Worm (Caenorhabditis elegans) whole organism, young adult: Measurements from ENCODE around the gene bus-18.

Source experiments
- B0336.3 ChIP-seq: fragments of 200-800 bp; sonication (Bioruptor generic); IDR thresholded peaks from 2 replicates; pipeline ENCODE4 v1.3.6; 2022; ENCODE audit warnings: missing genetic modification characterization, missing compliant biosample characterization
- F22D6.2 ChIP-seq: sonication (generic microtip); optimal IDR thresholded peaks from 2 replicates; lab custom pipeline; 2016; ENCODE audit warnings: mild to moderate bottlenecking, missing genetic modification characterization, missing compliant biosample characterization
- Y95B8A.8 ChIP-seq: fragments of 200-800 bp; sonication (Bioruptor generic); IDR thresholded peaks from 2 replicates; pipeline ENCODE4 v1.3.6; 2022; ENCODE audit warnings: missing genetic modification reagents, missing genetic modification characterization, missing compliant biosample characterization
- ama-1 ChIP-seq, 3 experiments: fragments of 150-350 bp in 1 of 3; sonication (generic microtip) in 2 of 3; optimal IDR thresholded peaks; 2 replicates each; lab custom pipeline; 2014 to 2018; ENCODE audit warnings: missing biosample characterization in 2 of 3, missing genetic modification characterization in 2 of 3, missing genetic modification reagents in 2 of 3
- aptf-2 ChIP-seq: fragments of 200-800 bp; sonication (Bioruptor generic); conservative IDR thresholded peaks from 2 replicates; pipeline ENCODE4 v1.3.6; 2022; ENCODE audit warnings: missing genetic modification reagents, missing genetic modification characterization, missing compliant biosample characterization
- ceh-40 ChIP-seq: fragments of 200-800 bp; sonication (Bioruptor generic); IDR thresholded peaks from 2 replicates; pipeline ENCODE4 v1.3.6; 2022; ENCODE audit warnings: missing genetic modification characterization, missing compliant biosample characterization
- egl-44 ChIP-seq: fragments of 200-800 bp; sonication (Bioruptor generic); IDR thresholded peaks from 2 replicates; pipeline ENCODE4 v1.3.6; 2022; ENCODE audit warnings: missing genetic modification reagents, missing genetic modification characterization, missing compliant biosample characterization
- hrde-1 ChIP-seq: sonication (generic microtip); optimal IDR thresholded peaks from 2 replicates; lab custom pipeline; 2016; ENCODE audit warnings: missing genetic modification characterization, mild to moderate bottlenecking, missing compliant biosample characterization, moderate library complexity, missing genotype, missing genetic modification reagents, borderline replicate concordance
- lsy-27 ChIP-seq: sonication (generic microtip); optimal IDR thresholded peaks from 2 replicates; lab custom pipeline; 2017; ENCODE audit warnings: missing genetic modification characterization, mild to moderate bottlenecking, missing compliant biosample characterization, antibody characterized with exemption, missing genotype, borderline replicate concordance; ENCODE audit not compliant: insufficient read depth
- mcd-1 ChIP-seq: fragments of 200-800 bp; sonication (Bioruptor generic); IDR thresholded peaks from 2 replicates; pipeline ENCODE4 v1.3.6; 2022; ENCODE audit warnings: missing genetic modification reagents, missing genetic modification characterization, missing compliant biosample characterization
- snpc-4 ChIP-seq, 5 experiments: fragments of 150-350 bp in 1 of 5; sonication (generic microtip) in 4 of 5; optimal IDR thresholded peaks; 2 replicates each; lab custom pipeline; 2014 to 2018; ENCODE audit warnings: missing genetic modification characterization in 5 of 5, missing biosample characterization in 3 of 5, antibody characterized with exemption in 2 of 5, mild to moderate bottlenecking in 2 of 5, missing compliant biosample characterization in 2 of 5, missing genotype in 2 of 5, moderate library complexity in 2 of 5, missing genetic modification reagents in 1 of 5
- somi-1 ChIP-seq: fragments of 200-800 bp; sonication (Bioruptor generic); optimal IDR thresholded peaks from 2 replicates; lab custom pipeline; 2018; ENCODE audit warnings: mild to moderate bottlenecking, missing genetic modification characterization, missing compliant biosample characterization

DNA sequence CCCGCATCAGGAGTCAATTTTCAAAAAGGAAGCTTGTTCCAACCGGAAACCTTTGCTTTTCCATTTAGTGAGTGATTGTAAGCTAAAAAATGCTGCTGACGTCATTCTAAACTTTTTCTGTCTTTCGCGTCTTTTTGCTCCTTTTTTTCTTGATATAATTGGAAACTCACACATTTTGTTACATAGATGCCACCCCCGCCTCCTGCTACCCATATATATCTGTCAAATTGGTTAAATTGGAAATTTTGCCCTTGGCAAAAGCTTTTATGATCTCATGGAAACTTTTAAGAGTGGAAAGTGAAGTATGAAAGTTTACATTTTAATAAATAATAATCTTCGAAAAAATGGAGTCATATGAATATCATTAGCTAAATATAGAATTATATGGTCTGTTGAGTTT lies 36.4 kb downstream of the bus-18 start:
- no peak for TF ChIP-seq ama-1 (optimal IDR thresholded peaks at IDR 0.05; lab: Kevin White, UChicago)
- no peak for TF ChIP-seq ama-1 (GFP tag; optimal IDR thresholded peaks at IDR 0.05; lab: Kevin White, UChicago)
- TF ChIP-seq F22D6.2: no peak
- no peak for TF ChIP-seq Y95B8A.8 (GFP tag; lab: Robert Waterston, UW)
- TF ChIP-seq somi-1 (GFP tag; lab: Kevin White, UChicago): no peak
- no peak for TF ChIP-seq snpc-4 (GFP tag; optimal IDR thresholded peaks at IDR 0.05; lab: Kevin White, UChicago)
- no peak for TF ChIP-seq snpc-4 (tag; optimal IDR thresholded peaks at IDR 0.05; lab: Kevin White, UChicago)
- TF ChIP-seq mcd-1 (GFP tag; lab: Robert Waterston, UW): no peak
- TF ChIP-seq ceh-40: no peak
- no peak for TF ChIP-seq lsy-27 (tag; lab: Kevin White, UChicago)
- TF ChIP-seq B0336.3 (GFP tag; lab: Robert Waterston, UW): no peak
- no peak for TF ChIP-seq hrde-1 (tag; lab: Kevin White, UChicago)
- no peak for TF ChIP-seq aptf-2 (GFP tag; lab: Robert Waterston, UW)
- no peak for TF ChIP-seq egl-44 (GFP tag; lab: Robert Waterston, UW)
